Fruit fly (Drosophila melanogaster) whole organism, embryonic: ENCODE measurements around the gene HP5.

Experiments used
- Abd-B ChIP-seq: fragments of 200-800 bp; sonication (Bioruptor generic); optimal IDR thresholded peaks from 2 replicates; lab custom pipeline; 2018; ENCODE audit warnings: missing biosample characterization, mild to moderate bottlenecking, missing genetic modification characterization, moderate library complexity
- Bdp1 ChIP-seq: fragments of 200-800 bp; sonication (Bioruptor generic); optimal IDR thresholded peaks from 3 replicates; lab custom pipeline; 2016; ENCODE audit warnings: missing biosample characterization, missing genetic modification characterization
- CG10321 ChIP-seq: fragments of 200-800 bp; sonication (Bioruptor generic); IDR thresholded peaks from 2 replicates; pipeline ENCODE4 v1.3.6; 2022; ENCODE audit warnings: missing biosample characterization, missing genetic modification characterization
- CG10366 ChIP-seq: fragments of 200-800 bp; sonication (Bioruptor generic); IDR thresholded peaks from 2 replicates; pipeline ENCODE4 v1.3.6; 2022; ENCODE audit warnings: missing biosample characterization, missing genetic modification characterization
- CG10654 ChIP-seq: fragments of 200-800 bp; sonication (Bioruptor generic); optimal IDR thresholded peaks from 2 replicates; lab custom pipeline; 2016; ENCODE audit warnings: missing biosample characterization, missing genetic modification characterization
- CG12299 ChIP-seq: fragments of 200-800 bp; sonication (Bioruptor generic); optimal IDR thresholded peaks from 2 replicates; lab custom pipeline; 2018; ENCODE audit warnings: missing biosample characterization, mild to moderate bottlenecking, missing genetic modification characterization
- CG13424 ChIP-seq: fragments of 200-800 bp; sonication (Bioruptor generic); optimal IDR thresholded peaks from 2 replicates; lab custom pipeline; 2019; ENCODE audit warnings: missing biosample characterization, mild to moderate bottlenecking, missing genetic modification characterization, moderate library complexity
- CG1529 ChIP-seq: fragments of 200-800 bp; sonication (Bioruptor generic); optimal IDR thresholded peaks from 3 replicates; lab custom pipeline; 2018; ENCODE audit warnings: missing biosample characterization, missing genetic modification characterization
- CG18262 ChIP-seq: fragments of 200-800 bp; optimal IDR thresholded peaks from 3 replicates; lab custom pipeline; 2019; ENCODE audit warnings: missing biosample characterization, mild to moderate bottlenecking, missing genetic modification characterization, moderate library complexity
- CG2116 ChIP-seq: fragments of 200-800 bp; sonication (Bioruptor generic); optimal IDR thresholded peaks from 3 replicates; lab custom pipeline; 2018; ENCODE audit warnings: missing biosample characterization, mild to moderate bottlenecking, missing genetic modification characterization
- CG30020 ChIP-seq: fragments of 200-800 bp; optimal IDR thresholded peaks from 2 replicates; lab custom pipeline; 2019; ENCODE audit warnings: missing biosample characterization, mild to moderate bottlenecking, missing genetic modification characterization, moderate library complexity
- CG3847 ChIP-seq: fragments of 200-800 bp; sonication (Bioruptor generic); IDR thresholded peaks from 2 replicates; pipeline ENCODE4 v1.3.6; 2022; ENCODE audit warnings: missing biosample characterization, missing genetic modification characterization
- CG7745 ChIP-seq: fragments of 200-800 bp; sonication (Bioruptor generic); optimal IDR thresholded peaks from 2 replicates; lab custom pipeline; 2018; ENCODE audit warnings: missing biosample characterization, mild to moderate bottlenecking, missing genetic modification characterization, moderate library complexity
- CG7928 ChIP-seq: fragments of 200-800 bp; sonication (Bioruptor generic); optimal IDR thresholded peaks from 2 replicates; lab custom pipeline; 2017; ENCODE audit warnings: missing biosample characterization, mild to moderate bottlenecking, missing genetic modification characterization
- CG8944 ChIP-seq: fragments of 200-800 bp; sonication (Bioruptor generic); optimal IDR thresholded peaks from 3 replicates; lab custom pipeline; 2016; ENCODE audit warnings: missing biosample characterization, missing genetic modification characterization
- CG9215 ChIP-seq: fragments of 200-800 bp; sonication (Bioruptor generic); IDR thresholded peaks from 2 replicates; pipeline ENCODE4 v1.3.6; 2022; ENCODE audit warnings: missing biosample characterization, missing genetic modification characterization
- CG9876 ChIP-seq: fragments of 200-800 bp; sonication (Bioruptor generic); optimal IDR thresholded peaks from 2 replicates; lab custom pipeline; 2016; ENCODE audit warnings: missing biosample characterization, missing genetic modification characterization
- CHES-1-like ChIP-seq: fragments of 200-800 bp; sonication (Bioruptor generic); optimal IDR thresholded peaks from 2 replicates; lab custom pipeline; 2016; ENCODE audit warnings: missing biosample characterization, missing genetic modification characterization
- Dek ChIP-seq: fragments of 200-800 bp; sonication (Bioruptor generic); optimal IDR thresholded peaks from 3 replicates; lab custom pipeline; 2019; ENCODE audit warnings: missing biosample characterization, mild to moderate bottlenecking, missing genetic modification characterization, moderate library complexity
- Dll ChIP-seq: fragments of 200-800 bp; sonication (Bioruptor generic); IDR thresholded peaks from 4 replicates; pipeline ENCODE4 v1.3.6; 2022; ENCODE audit warnings: missing biosample characterization, missing genetic modification characterization; ENCODE audit not compliant: partially characterized antibody
- Ets65A ChIP-seq: fragments of 200-800 bp; sonication (Bioruptor generic); peaks from one replicate; lab custom pipeline; 2016; ENCODE audit warnings: missing biosample characterization, missing genetic modification characterization
- Ets97D ChIP-seq: fragments of 200-800 bp; sonication (Bioruptor generic); optimal IDR thresholded peaks from 3 replicates; lab custom pipeline; 2016; ENCODE audit warnings: missing biosample characterization, missing genetic modification characterization
- Fer2 ChIP-seq: fragments of 200-800 bp; sonication (Bioruptor generic); optimal IDR thresholded peaks from 2 replicates; lab custom pipeline; 2018; ENCODE audit warnings: missing biosample characterization, mild to moderate bottlenecking, missing genetic modification characterization, moderate library complexity
- HLH54F ChIP-seq: fragments of 200-800 bp; sonication (Bioruptor generic); optimal IDR thresholded peaks from 3 replicates; lab custom pipeline; 2016; ENCODE audit warnings: missing biosample characterization, missing genetic modification characterization
- Hand ChIP-seq: fragments of 200-800 bp; sonication (Bioruptor generic); optimal IDR thresholded peaks from 2 replicates; lab custom pipeline; 2017; ENCODE audit warnings: mild to moderate bottlenecking, missing biosample characterization, missing genetic modification reagents, missing genetic modification characterization
- HmgD ChIP-seq: fragments of 200-800 bp; sonication (Bioruptor generic); optimal IDR thresholded peaks from 3 replicates; lab custom pipeline; 2016; ENCODE audit warnings: missing biosample characterization, missing genetic modification characterization
- Lpt ChIP-seq: fragments of >200 bp; optimal IDR thresholded peaks from 2 replicates; lab custom pipeline; 2018; ENCODE audit warnings: missing biosample characterization, missing genetic modification characterization
- NC2α ChIP-seq: fragments of 200-800 bp; sonication (Bioruptor generic); optimal IDR thresholded peaks from 2 replicates; lab custom pipeline; 2016; ENCODE audit warnings: missing biosample characterization, missing genetic modification characterization
- Six4 ChIP-seq: fragments of 200-800 bp; sonication (Bioruptor generic); optimal IDR thresholded peaks from 2 replicates; lab custom pipeline; 2016; ENCODE audit warnings: missing biosample characterization, missing genetic modification characterization
- TFAM ChIP-seq: fragments of 200-800 bp; sonication (Bioruptor generic); optimal IDR thresholded peaks from 2 replicates; lab custom pipeline; 2017; ENCODE audit warnings: missing biosample characterization, missing genetic modification characterization, inconsistent platforms
- cg ChIP-seq: fragments of 200-800 bp; sonication (Bioruptor generic); optimal IDR thresholded peaks from 3 replicates; lab custom pipeline; 2019; ENCODE audit warnings: missing biosample characterization, mild to moderate bottlenecking, missing genetic modification characterization, moderate library complexity
- corto ChIP-seq: fragments of 200-800 bp; sonication (Bioruptor generic); optimal IDR thresholded peaks from 2 replicates; lab custom pipeline; 2016; ENCODE audit warnings: missing biosample characterization, mild to moderate bottlenecking, missing genetic modification characterization, moderate library complexity
- cwo ChIP-seq: fragments of 200-800 bp; sonication (Bioruptor generic); optimal IDR thresholded peaks from 3 replicates; lab custom pipeline; 2017; ENCODE audit warnings: missing biosample characterization, missing genetic modification characterization, mild to moderate bottlenecking, moderate library complexity, missing genetic modification reagents
- da ChIP-seq: fragments of 200-800 bp; sonication (Bioruptor generic); optimal IDR thresholded peaks from 2 replicates; lab custom pipeline; 2016; ENCODE audit warnings: missing biosample characterization, missing genetic modification characterization
- dati ChIP-seq: fragments of 200-800 bp; sonication (Bioruptor generic); IDR thresholded peaks from 2 replicates; pipeline ENCODE4 v1.3.6; 2022; ENCODE audit warnings: missing biosample characterization, missing genetic modification characterization
- disco-r ChIP-seq: fragments of 200-800 bp; sonication (Bioruptor generic); optimal IDR thresholded peaks from 2 replicates; lab custom pipeline; 2016; ENCODE audit warnings: missing biosample characterization, missing genetic modification characterization
- dpn ChIP-seq, 2 experiments: fragments of 200-800 bp; sonication (Bioruptor generic); optimal IDR thresholded peaks; 3 replicates each; lab custom pipeline; 2016; ENCODE audit warnings: missing biosample characterization in 2 of 2, missing genetic modification characterization in 2 of 2
- en ChIP-seq: fragments of 200-800 bp; sonication (Bioruptor generic); optimal IDR thresholded peaks from 2 replicates; lab custom pipeline; 2016; ENCODE audit warnings: missing biosample characterization, missing genetic modification characterization
- ewg ChIP-seq: fragments of 200-800 bp; sonication (Bioruptor generic); optimal IDR thresholded peaks from 3 replicates; lab custom pipeline; 2017; ENCODE audit warnings: mild to moderate bottlenecking, missing biosample characterization, missing genetic modification reagents, missing genetic modification characterization
- ftz-f1 ChIP-seq: fragments of 200-800 bp; sonication (Bioruptor generic); optimal IDR thresholded peaks from 2 replicates; lab custom pipeline; 2016; ENCODE audit warnings: missing biosample characterization, missing genetic modification characterization
- gfzf ChIP-seq: fragments of 200-800 bp; sonication (Bioruptor generic); optimal IDR thresholded peaks from 2 replicates; lab custom pipeline; 2016; ENCODE audit warnings: missing biosample characterization, mild to moderate bottlenecking, missing genetic modification characterization, moderate library complexity
- lmd ChIP-seq: fragments of 200-800 bp; sonication (Bioruptor generic); IDR thresholded peaks from 2 replicates; pipeline ENCODE4 v1.3.6; 2022; ENCODE audit warnings: missing biosample characterization, missing genetic modification characterization
- otp ChIP-seq: fragments of 200-800 bp; sonication (Bioruptor generic); IDR thresholded peaks from 3 replicates; pipeline ENCODE4, ENCODE4 v1.3.6; 2022; ENCODE audit warnings: missing biosample characterization, missing genetic modification characterization
- peb ChIP-seq: fragments of 200-800 bp; sonication (Bioruptor generic); IDR thresholded peaks from 2 replicates; pipeline ENCODE4 v1.3.6; 2022; ENCODE audit warnings: missing biosample characterization, missing genetic modification characterization
- pfk ChIP-seq: fragments of 200-800 bp; sonication (Bioruptor generic); optimal IDR thresholded peaks from 2 replicates; lab custom pipeline; 2018; ENCODE audit warnings: missing biosample characterization, mild to moderate bottlenecking, missing genetic modification characterization, moderate library complexity
- pita ChIP-seq: fragments of 200-800 bp; sonication (Bioruptor generic); optimal IDR thresholded peaks from 2 replicates; lab custom pipeline; 2017; ENCODE audit warnings: missing biosample characterization, mild to moderate bottlenecking, missing genetic modification characterization
- prd ChIP-seq, 3 experiments: fragments of >200 bp in 2 of 3; fragments of 200-800 bp in 1 of 3; sonication (Bioruptor generic) in 1 of 3; optimal IDR thresholded peaks in 2 of 3; IDR thresholded peaks in 1 of 3; 2 replicates in 2 of 3; 3 replicates in 1 of 3; pipeline versions ENCODE4 v1.3.6 to Lab custom; 2017 to 2022; ENCODE audit warnings: missing biosample characterization in 1 of 3, missing genetic modification characterization in 1 of 3
- sd ChIP-seq: fragments of 200-800 bp; sonication (Bioruptor generic); optimal IDR thresholded peaks from 3 replicates; lab custom pipeline; 2018; ENCODE audit warnings: missing biosample characterization, mild to moderate bottlenecking, missing genetic modification characterization, moderate library complexity
- shn ChIP-seq: fragments of 200-800 bp; sonication (Bioruptor generic); optimal IDR thresholded peaks from 3 replicates; lab custom pipeline; 2016; ENCODE audit warnings: missing biosample characterization, missing genetic modification characterization
- ssp ChIP-seq: fragments of 200-800 bp; sonication (Bioruptor generic); IDR thresholded peaks from 2 replicates; pipeline ENCODE4 v1.3.6; 2022; ENCODE audit warnings: missing biosample characterization, missing genetic modification characterization
- stwl ChIP-seq: fragments of 200-800 bp; sonication (Bioruptor generic); optimal IDR thresholded peaks from 3 replicates; lab custom pipeline; 2018; ENCODE audit warnings: missing biosample characterization, mild to moderate bottlenecking, missing genetic modification characterization, moderate library complexity
- tup ChIP-seq: fragments of 200-800 bp; sonication (Bioruptor generic); optimal IDR thresholded peaks from 2 replicates; lab custom pipeline; 2016; ENCODE audit warnings: missing biosample characterization, mild to moderate bottlenecking, missing genetic modification characterization, moderate library complexity

HP5 gene

DNA sequence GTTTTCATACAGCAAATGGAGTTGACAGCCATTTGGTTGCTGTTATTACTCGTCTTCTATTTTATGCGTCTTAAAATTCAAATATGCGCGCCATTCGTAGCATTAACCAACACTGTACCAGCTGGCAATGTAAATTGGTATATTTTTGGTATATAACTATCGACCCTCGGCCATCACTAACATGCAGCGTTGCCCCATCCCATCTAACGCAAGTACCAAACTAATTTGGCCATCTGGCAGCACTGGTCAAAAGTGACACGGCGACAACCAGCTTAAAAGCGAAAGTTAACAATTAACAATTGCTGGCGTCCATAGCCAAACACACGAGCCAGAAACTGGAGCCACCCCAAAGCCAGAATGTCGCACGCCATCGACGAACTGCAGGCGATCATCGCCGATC, 28.7 kb downstream of the HP5 start, which contains the start of gene Uba5 (continued):
- TF ChIP-seq CG10654: no peak
- TF ChIP-seq Hand: no peak
- TF ChIP-seq lmd: no peak
- no peak for TF ChIP-seq otp (GFP tag; lab: Robert Waterston, UW)
- TF ChIP-seq pita (GFP tag; lab: Kevin White, UChicago): no peak
- peak; percentile 49 for TF ChIP-seq stwl (tag; lab: Kevin White, UChicago)
- TF ChIP-seq CG8944: no peak
- TF ChIP-seq Fer2: no peak
- peak; percentile 50; the same call in 1 of the 4 replicates for TF ChIP-seq Dll
- TF ChIP-seq CG7928 (GFP tag; lab: Kevin White, UChicago): no peak
- peak; percentile 14 for TF ChIP-seq CG2116
- no peak for TF ChIP-seq da
- no peak for TF ChIP-seq CG12299 (tag; lab: Kevin White, UChicago)
- no peak for TF ChIP-seq dpn (GFP tag; optimal IDR thresholded peaks at IDR 0.05; lab: Kevin White, UChicago)
- no peak for TF ChIP-seq Six4
- TF ChIP-seq HLH54F (GFP tag; lab: Kevin White, UChicago): no peak
- no peak for TF ChIP-seq corto
- TF ChIP-seq Ets65A (GFP tag; lab: Kevin White, UChicago): no peak
- TF ChIP-seq CG9876 (GFP tag; lab: Kevin White, UChicago): no peak
- no peak for TF ChIP-seq Abd-B (GFP tag; lab: Kevin White, UChicago)
- TF ChIP-seq peb (GFP tag; lab: Robert Waterston, UW): no peak
- TF ChIP-seq tup (GFP tag; lab: Kevin White, UChicago): no peak
- TF ChIP-seq CG13424: no peak
- TF ChIP-seq disco-r (GFP tag; lab: Kevin White, UChicago): no peak
- no peak for TF ChIP-seq CG10366 (GFP tag; lab: Robert Waterston, UW)
- no peak for TF ChIP-seq CG9215 (GFP tag; lab: Robert Waterston, UW)
- TF ChIP-seq gfzf (GFP tag; lab: Kevin White, UChicago): peak; percentile 45
- peak; percentile 30 for TF ChIP-seq CHES-1-like
- no peak for TF ChIP-seq ftz-f1 (GFP tag; lab: Kevin White, UChicago)
- no peak for TF ChIP-seq CG10321 (GFP tag; lab: Robert Waterston, UW)
- TF ChIP-seq CG7745: no peak
- no peak for TF ChIP-seq dati (GFP tag; lab: Robert Waterston, UW)
- no peak for TF ChIP-seq sd (tag; lab: Kevin White, UChicago)
- TF ChIP-seq Dek (tag; lab: Kevin White, UChicago): no peak
- no peak for TF ChIP-seq NC2α (GFP tag; lab: Kevin White, UChicago)
- TF ChIP-seq Bdp1 (GFP tag; lab: Kevin White, UChicago): no peak
- peak; percentile 50 for TF ChIP-seq Ets97D (GFP tag; lab: Kevin White, UChicago)
- no peak for TF ChIP-seq ssp (GFP tag; lab: Robert Waterston, UW)
- TF ChIP-seq CG3847: peak; percentile 61
- no peak for TF ChIP-seq CG1529 (GFP tag; lab: Kevin White, UChicago)
- TF ChIP-seq TFAM (GFP tag; lab: Kevin White, UChicago): no peak
- no peak for TF ChIP-seq en
- no peak for TF ChIP-seq cwo (GFP tag; lab: Kevin White, UChicago)
- TF ChIP-seq CG30020 (tag; lab: Kevin White, UChicago): no peak
- no peak for TF ChIP-seq pfk (GFP tag; lab: Kevin White, UChicago)
- no peak for TF ChIP-seq HmgD (GFP tag; lab: Kevin White, UChicago)
- TF ChIP-seq Lpt: no peak
- no peak for TF ChIP-seq CG18262 (tag; lab: Kevin White, UChicago)
- no peak for TF ChIP-seq shn (GFP tag; lab: Kevin White, UChicago)
- TF ChIP-seq prd (optimal IDR thresholded peaks at IDR 0.05; lab: Kevin White, UChicago): no peak
- no peak for TF ChIP-seq prd (GFP tag; IDR thresholded peaks at IDR 0.05; lab: Robert Waterston, UW)
- no peak for TF ChIP-seq ewg (GFP tag; lab: Kevin White, UChicago)
- no peak for TF ChIP-seq cg (GFP tag; lab: Kevin White, UChicago)
